Fruit fly (Drosophila melanogaster): ENCODE data around the gene polybromo.

Gene polybromo

dm6 chr3R:24767667-24768340 lies 37.3 kb downstream of the polybromo start:
- TF ChIP-seq lov (optimal IDR thresholded peaks at IDR 0.05): no peak
- no peak for TF ChIP-seq lov (GFP tag; IDR thresholded peaks at IDR 0.05)
- TF ChIP-seq Hr78 (GFP tag; optimal IDR thresholded peaks at IDR 0.05): peak in 1 of 2 experiments; percentile 62
- TF ChIP-seq CG12155 (GFP tag; optimal IDR thresholded peaks at IDR 0.05): no peak
- TF ChIP-seq usp (GFP tag; optimal IDR thresholded peaks at IDR 0.05): no peak
- TF ChIP-seq nerfin-1 (tag; optimal IDR thresholded peaks at IDR 0.05): peak; percentile 17
- peak; percentile 55 for TF ChIP-seq onecut (GFP tag; IDR thresholded peaks at IDR 0.05)
- no peak for TF ChIP-seq cwo (GFP tag; optimal IDR thresholded peaks at IDR 0.05)
- peak; percentile 70 for TF ChIP-seq sd (tag; optimal IDR thresholded peaks at IDR 0.05)
- TF ChIP-seq Tbp (GFP tag; optimal IDR thresholded peaks at IDR 0.05): no peak
- TF ChIP-seq NC2β (GFP tag; optimal IDR thresholded peaks at IDR 0.05): no peak
- peak in 1 of 3 experiments; percentile 64 for TF ChIP-seq lola (GFP tag; optimal IDR thresholded peaks at IDR 0.05)
- TF ChIP-seq CG15073 (GFP tag; optimal IDR thresholded peaks at IDR 0.05): no peak
- TF ChIP-seq bcd (GFP tag; optimal IDR thresholded peaks at IDR 0.05): no peak
- no peak for TF ChIP-seq CG9437 (GFP tag; optimal IDR thresholded peaks at IDR 0.05)
- TF ChIP-seq CG16813 (GFP tag; IDR thresholded peaks at IDR 0.05; ENCODE audit: partially characterized antibody): no peak
- TF ChIP-seq CG4424 (GFP tag; optimal IDR thresholded peaks at IDR 0.05): no peak
- TF ChIP-seq CG11696 (GFP tag; IDR thresholded peaks at IDR 0.05): no peak
- TF ChIP-seq CG6175 (GFP tag; IDR thresholded peaks at IDR 0.05): no peak
- TF ChIP-seq CG30431 (GFP tag; optimal IDR thresholded peaks at IDR 0.05): no peak
- peak; percentile 7 for TF ChIP-seq CG6813 (GFP tag; optimal IDR thresholded peaks at IDR 0.05)
- TF ChIP-seq zen2 (GFP tag; IDR thresholded peaks at IDR 0.05; ENCODE audit: partially characterized antibody): no peak
- TF ChIP-seq CG17802 (tag; optimal IDR thresholded peaks at IDR 0.05): no peak
- TF ChIP-seq HLH4C (GFP tag; IDR thresholded peaks at IDR 0.05; ENCODE audit: partially characterized antibody): no peak
- no peak for TF ChIP-seq gem (tag; optimal IDR thresholded peaks at IDR 0.05)
- no peak for TF ChIP-seq NK7.1 (GFP tag; optimal IDR thresholded peaks at IDR 0.05)
- no peak for TF ChIP-seq wek (GFP tag; optimal IDR thresholded peaks at IDR 0.05)
- TF ChIP-seq ro (GFP tag; IDR thresholded peaks at IDR 0.05): no peak
- no peak for TF ChIP-seq trh (GFP tag; optimal IDR thresholded peaks at IDR 0.05)
- no peak for TF ChIP-seq pita (GFP tag; optimal IDR thresholded peaks at IDR 0.05)
- no peak for TF ChIP-seq Scr (GFP tag; IDR thresholded peaks at IDR 0.05; ENCODE audit: partially characterized antibody)
- TF ChIP-seq CG4360 (GFP tag; IDR thresholded peaks at IDR 0.05): no peak
- peak; percentile 23 for TF ChIP-seq CG18262 (tag; optimal IDR thresholded peaks at IDR 0.05)
- TF ChIP-seq br (optimal IDR thresholded peaks at IDR 0.05): no peak
- TF ChIP-seq CG15479 (GFP tag; optimal IDR thresholded peaks at IDR 0.05): no peak
- no peak for TF ChIP-seq klu (GFP tag; IDR thresholded peaks at IDR 0.05)
- no peak for TF ChIP-seq gcm2 (GFP tag; optimal IDR thresholded peaks at IDR 0.05)
- no peak for TF ChIP-seq CG4730 (GFP tag; IDR thresholded peaks at IDR 0.05)
- TF ChIP-seq Ptx1 (GFP tag; IDR thresholded peaks at IDR 0.05): no peak
- no peak for TF ChIP-seq sna (GFP tag; IDR thresholded peaks at IDR 0.05; ENCODE audit: partially characterized antibody)
- TF ChIP-seq tap (tag; optimal IDR thresholded peaks at IDR 0.05): no peak
- TF ChIP-seq hbn (GFP tag; IDR thresholded peaks at IDR 0.05; ENCODE audit: partially characterized antibody): 0 out of 2 replicates have a peak, but pooled peaks have one; percentile 13
- peak; percentile 11 for TF ChIP-seq CG15601 (tag; optimal IDR thresholded peaks at IDR 0.05)
- TF ChIP-seq CG11247 (GFP tag; IDR thresholded peaks at IDR 0.05): no peak
- no peak for TF ChIP-seq Rx (GFP tag; IDR thresholded peaks at IDR 0.05)
- peak; percentile 40 for TF ChIP-seq sqz (GFP tag; optimal IDR thresholded peaks at IDR 0.05)
- TF ChIP-seq slp2 (GFP tag; optimal IDR thresholded peaks at IDR 0.05): no peak
- TF ChIP-seq sima (GFP tag; optimal IDR thresholded peaks at IDR 0.05): no peak
- TF ChIP-seq bsh (GFP tag; optimal IDR thresholded peaks at IDR 0.05): peak in 1 of 2 experiments; percentile 59
- TF ChIP-seq D19A (tag; optimal IDR thresholded peaks at IDR 0.05): no peak
